Fruit fly (Drosophila melanogaster) whole organism: Measurements from ENCODE around the gene CG10472.

ENCODE experiments used
- CG8478 ChIP-seq: fragments of >200 bp; optimal IDR thresholded peaks from 2 replicates; lab custom pipeline; 2018; ENCODE audit warnings: inconsistent platforms
- Dll ChIP-seq: fragments of >200 bp; optimal IDR thresholded peaks from 2 replicates; lab custom pipeline; 2017
- EcR ChIP-seq, 2 experiments: fragments of >200 bp; optimal IDR thresholded peaks; 2 replicates each; lab custom pipeline; 2017; ENCODE audit warnings: missing biosample characterization in 2 of 2, missing genetic modification characterization in 2 of 2, missing genetic modification reagents in 2 of 2
- pan ChIP-seq: fragments of >200 bp; optimal IDR thresholded peaks from 2 replicates; lab custom pipeline; 2017
- psq ChIP-seq: fragments of >200 bp; optimal IDR thresholded peaks from 2 replicates; lab custom pipeline; 2017
- usp ChIP-seq: fragments of >200 bp; optimal IDR thresholded peaks from 2 replicates; lab custom pipeline; 2017; ENCODE audit warnings: missing biosample characterization, missing genetic modification characterization, mixed read lengths

Gene CG10472

DNA sequence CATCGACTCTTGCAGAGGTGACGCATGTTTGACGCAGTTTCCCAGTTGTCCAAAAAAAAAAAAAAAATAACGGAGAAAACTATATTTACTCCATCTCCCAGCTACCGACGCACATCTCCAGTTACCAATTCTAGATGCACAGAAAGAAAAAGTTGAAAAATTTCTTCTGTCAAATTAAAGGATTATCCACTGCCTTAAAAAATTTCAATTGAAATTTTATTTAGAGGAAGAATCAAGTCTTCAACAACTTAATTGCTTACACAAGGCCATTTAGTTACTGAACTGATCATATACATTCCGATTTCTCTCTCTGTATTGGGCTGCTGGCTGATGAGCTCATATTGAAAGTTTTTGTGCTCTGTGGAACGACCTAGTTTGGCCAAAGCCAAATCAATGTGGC lies 23.3 kb upstream of the CG10472 start:
- TF ChIP-seq psq (lab: Kevin White, UChicago) (no peak), pan (lab: Kevin White, UChicago) (no peak), EcR (GFP tag; optimal IDR thresholded peaks at IDR 0.05; lab: Kevin White, UChicago) (no peak), usp (GFP tag; lab: Kevin White, UChicago) (no peak), CG8478 (lab: Kevin White, UChicago) (no peak), Dll (no peak)

DNA sequence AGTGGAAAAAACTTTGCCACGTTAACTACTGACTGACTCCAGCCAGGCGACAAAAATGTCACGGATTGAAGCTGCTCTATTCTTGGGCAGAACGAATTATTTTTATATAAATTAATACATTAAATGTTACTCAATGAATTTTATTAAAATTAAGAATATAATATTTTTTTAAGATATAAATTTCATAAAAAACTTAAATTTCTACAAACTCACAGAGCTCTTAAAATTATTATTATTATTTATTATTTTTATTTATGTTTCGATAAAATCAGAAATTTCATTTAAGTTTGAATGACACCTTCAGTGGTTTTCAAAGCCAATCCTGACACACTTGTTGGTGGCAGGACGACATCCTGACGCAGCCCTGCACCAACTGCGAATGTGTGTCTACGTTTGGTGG lies 22.4 kb upstream of the CG10472 start:
- TF ChIP-seq psq (lab: Kevin White, UChicago) (no peak), pan (lab: Kevin White, UChicago) (no peak), CG8478 (lab: Kevin White, UChicago) (no peak), Dll (no peak), usp (GFP tag; lab: Kevin White, UChicago) (no peak), EcR (GFP tag; optimal IDR thresholded peaks at IDR 0.05; lab: Kevin White, UChicago) (no peak)

DNA sequence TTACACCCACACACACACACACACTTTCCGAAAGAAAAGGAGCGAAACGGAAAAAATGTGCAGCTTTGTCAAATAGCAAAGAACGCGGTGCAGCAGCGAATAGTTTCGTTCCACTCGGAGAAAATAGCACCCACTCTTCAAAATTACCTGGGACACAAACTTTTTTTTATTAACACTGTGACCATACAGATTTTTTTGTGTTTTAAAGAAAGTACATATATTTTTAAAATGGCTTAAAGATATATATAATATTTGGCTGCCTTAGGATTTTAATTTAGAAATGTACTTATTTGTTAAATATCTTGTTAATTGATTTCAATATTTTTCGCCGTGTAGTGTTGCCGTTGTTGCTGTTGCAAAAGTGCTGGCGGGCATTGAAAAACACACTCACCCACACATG lies 21.7 kb upstream of the CG10472 start:
- TF ChIP-seq psq (lab: Kevin White, UChicago): no peak
- no peak for TF ChIP-seq usp (GFP tag; lab: Kevin White, UChicago)
- TF ChIP-seq Dll: no peak
- no peak for TF ChIP-seq EcR (GFP tag; optimal IDR thresholded peaks at IDR 0.05; lab: Kevin White, UChicago)
- TF ChIP-seq CG8478 (lab: Kevin White, UChicago): no peak
- TF ChIP-seq pan (lab: Kevin White, UChicago): no peak

DNA sequence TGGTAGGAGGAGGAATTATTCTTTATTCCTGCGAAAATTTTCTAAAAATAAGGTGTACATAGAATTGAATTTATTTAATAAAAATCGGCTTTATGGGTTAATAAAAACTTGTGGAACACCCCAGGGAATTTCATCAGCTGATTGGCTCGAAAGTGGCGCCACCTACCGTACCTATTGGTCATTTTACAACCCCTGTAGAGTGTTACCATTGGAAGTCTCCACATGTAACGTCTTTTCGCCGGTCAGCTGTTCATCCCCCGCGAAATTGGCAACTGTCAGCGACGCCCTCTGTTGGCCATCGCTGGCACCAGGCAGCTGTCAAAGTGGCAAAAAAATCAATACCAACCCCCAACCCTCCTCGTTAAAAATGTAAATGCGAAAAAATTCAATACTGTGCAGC lies 19.9 kb upstream of the CG10472 start, which contains the start of gene CG13293:
Gene CG13293, plus strand, starts transcription at position 323 of the 400 bp plus-strand sequence.
- TF ChIP-seq pan (lab: Kevin White, UChicago) (no peak), psq (lab: Kevin White, UChicago) (no peak), Dll (no peak), EcR (GFP tag; optimal IDR thresholded peaks at IDR 0.05; lab: Kevin White, UChicago) (no peak), CG8478 (lab: Kevin White, UChicago) (no peak), usp (GFP tag; lab: Kevin White, UChicago) (no peak)

DNA sequence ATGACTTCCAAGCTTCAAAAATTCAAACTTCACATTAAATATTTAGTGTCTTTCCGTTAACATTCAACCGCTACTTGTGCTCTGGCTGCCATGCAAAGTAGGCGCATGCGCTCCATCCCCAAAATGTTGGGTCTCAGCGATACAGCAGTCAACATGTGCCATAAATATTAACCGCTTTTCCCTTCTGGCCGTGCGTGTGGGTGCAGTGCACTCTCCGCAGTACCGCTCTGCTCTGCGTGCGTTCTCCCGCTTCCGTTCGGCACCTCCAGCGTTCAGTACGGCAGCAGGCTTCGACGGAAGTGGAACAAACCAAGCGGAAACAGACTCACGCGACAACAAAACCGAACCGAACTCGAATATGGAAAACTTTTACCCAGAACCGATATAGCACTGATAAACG lies 13.7 kb upstream of the CG10472 start, which contains the start of gene ssp6:
Gene ssp6, plus strand, starts transcription at position 294 of the 400 bp plus-strand sequence.
- TF ChIP-seq EcR (GFP tag; optimal IDR thresholded peaks at IDR 0.05; lab: Kevin White, UChicago) (no peak), CG8478 (lab: Kevin White, UChicago) (no peak), psq (lab: Kevin White, UChicago) (no peak), Dll (no peak), usp (GFP tag; lab: Kevin White, UChicago) (no peak), pan (lab: Kevin White, UChicago) (no peak)

DNA sequence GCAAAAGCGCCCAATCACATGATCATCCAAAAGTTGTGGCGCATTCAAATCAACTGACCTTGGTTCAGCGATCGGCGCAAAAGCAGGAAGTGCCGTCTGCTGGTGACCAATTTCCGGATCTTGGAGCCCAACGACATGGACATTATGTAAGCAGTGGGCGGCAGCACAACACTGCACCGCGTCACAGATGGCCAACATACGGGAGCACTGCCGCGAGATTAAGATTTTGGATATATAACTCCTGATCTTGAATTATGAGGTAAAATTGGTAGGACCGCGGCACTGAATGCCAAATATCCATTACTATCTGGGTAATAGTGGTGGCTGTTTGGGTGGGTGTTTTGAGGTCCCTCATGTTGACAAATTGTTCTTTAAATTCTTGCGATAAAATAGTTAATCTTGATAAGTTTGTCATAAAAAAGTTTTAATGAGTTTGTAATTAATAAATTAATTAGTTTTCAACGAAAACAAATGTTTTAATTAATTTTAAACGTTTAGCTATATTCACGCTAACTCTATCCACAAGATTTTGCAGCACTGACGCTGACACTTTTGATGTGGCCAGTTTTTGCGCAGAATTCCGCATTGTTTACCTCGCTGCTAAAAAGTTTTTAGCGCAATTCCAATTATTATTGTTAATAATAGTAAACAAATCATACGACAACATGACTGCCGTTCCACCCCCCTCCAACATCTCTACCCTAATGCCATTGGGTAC lies 12.4 kb upstream of the CG10472 start, which contains the start of the genes CG13295 and CG6610:
Gene CG13295, minus strand, starts transcription at position 271 of the 718 bp plus-strand sequence.
Gene CG6610, plus strand, starts transcription at position 562 of the 718 bp plus-strand sequence.
- TF ChIP-seq psq (lab: Kevin White, UChicago) (no peak), Dll (no peak), pan (lab: Kevin White, UChicago) (no peak), usp (GFP tag; lab: Kevin White, UChicago) (no peak), EcR (GFP tag; optimal IDR thresholded peaks at IDR 0.05; lab: Kevin White, UChicago) (no peak), CG8478 (lab: Kevin White, UChicago) (no peak)

DNA sequence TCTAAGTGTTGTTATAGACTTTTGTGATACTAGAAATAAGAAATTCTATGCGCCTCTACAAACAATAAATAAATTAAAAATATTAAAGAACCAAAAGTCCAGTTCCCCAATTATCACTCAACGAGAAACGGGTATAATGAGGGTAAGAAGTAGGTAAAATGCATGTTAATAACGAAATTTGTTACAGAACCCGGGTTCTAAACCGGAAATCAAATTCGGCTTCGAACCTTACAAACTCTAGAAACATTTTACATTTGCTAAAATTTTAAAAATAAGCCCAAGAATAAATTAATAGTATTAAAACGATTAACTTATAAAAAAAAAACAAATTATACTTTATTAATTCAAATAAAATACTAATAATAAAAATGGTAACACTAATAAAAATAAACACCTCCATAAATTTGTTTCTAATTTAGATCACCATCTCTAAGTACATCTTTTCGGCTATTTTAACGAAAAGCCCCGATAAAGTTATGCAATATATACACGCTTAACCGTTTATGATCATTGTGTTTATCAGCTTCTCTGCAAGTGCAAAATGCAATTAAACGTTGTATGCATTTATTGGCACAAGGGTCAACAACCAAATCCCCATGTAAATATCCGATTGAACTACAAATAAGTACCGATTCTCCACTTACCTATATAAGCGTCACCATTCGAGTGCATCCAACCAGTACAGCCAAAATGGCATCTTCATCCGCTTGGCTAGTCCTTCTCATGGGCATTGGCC lies 8.9 kb upstream of the CG10472 start, which contains the start of gene CG6602:
Gene CG6602, plus strand, starts transcription at position 686 of the 736 bp plus-strand sequence.
- no peak for TF ChIP-seq usp (GFP tag; lab: Kevin White, UChicago)
- TF ChIP-seq EcR (GFP tag; optimal IDR thresholded peaks at IDR 0.05; lab: Kevin White, UChicago): no peak
- TF ChIP-seq pan (lab: Kevin White, UChicago): no peak
- TF ChIP-seq psq (lab: Kevin White, UChicago): no peak
- TF ChIP-seq CG8478 (lab: Kevin White, UChicago): no peak
- no peak for TF ChIP-seq Dll

DNA sequence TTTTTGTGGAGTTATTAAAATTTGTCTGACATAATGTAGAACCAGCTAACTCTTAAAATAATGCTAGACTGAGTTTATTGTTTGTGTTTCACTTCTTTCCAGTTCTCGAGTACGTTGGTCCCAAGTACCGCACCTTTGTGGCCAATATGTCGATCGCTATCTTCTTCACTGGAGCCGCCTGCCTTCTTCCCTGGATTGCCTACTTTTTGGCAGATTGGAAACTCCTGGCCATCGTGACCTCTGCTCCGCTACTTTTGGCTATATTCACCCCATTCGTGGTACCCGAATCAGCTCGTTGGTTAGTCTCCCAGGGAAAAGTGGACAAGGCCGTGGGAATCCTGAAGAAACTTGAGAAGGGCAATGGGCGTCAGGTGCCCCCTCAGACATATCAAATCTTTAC lies 7.4 kb upstream of the CG10472 start:
- TF ChIP-seq pan (lab: Kevin White, UChicago): no peak
- TF ChIP-seq usp (GFP tag; lab: Kevin White, UChicago): no peak
- no peak for TF ChIP-seq CG8478 (lab: Kevin White, UChicago)
- TF ChIP-seq Dll: no peak
- TF ChIP-seq psq (lab: Kevin White, UChicago): no peak
- no peak for TF ChIP-seq EcR (GFP tag; optimal IDR thresholded peaks at IDR 0.05; lab: Kevin White, UChicago)

DNA sequence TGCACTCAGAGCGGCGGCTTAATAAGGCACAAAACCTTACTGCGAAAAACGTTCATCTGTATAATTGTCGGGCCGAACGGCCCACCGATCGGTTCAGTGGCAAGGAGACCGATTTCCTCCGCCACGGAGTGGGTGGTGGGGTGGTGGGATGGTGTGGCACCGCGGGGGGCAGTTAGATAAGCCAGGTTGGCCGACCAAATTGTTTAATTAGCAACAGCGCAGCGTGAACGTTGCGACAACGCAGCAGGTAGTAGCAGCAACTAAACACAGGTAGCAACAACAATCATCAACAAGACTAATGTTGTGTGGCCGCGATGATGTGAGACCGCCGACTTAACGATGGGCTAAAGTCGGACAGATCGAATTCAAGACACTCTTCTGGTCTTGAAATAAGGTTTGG lies 5.5 kb upstream of the CG10472 start:
- TF ChIP-seq CG8478 (lab: Kevin White, UChicago) (no peak), usp (GFP tag; lab: Kevin White, UChicago) (no peak), Dll (no peak), EcR (GFP tag; optimal IDR thresholded peaks at IDR 0.05; lab: Kevin White, UChicago) (no peak), psq (lab: Kevin White, UChicago) (no peak), pan (lab: Kevin White, UChicago) (no peak)

DNA sequence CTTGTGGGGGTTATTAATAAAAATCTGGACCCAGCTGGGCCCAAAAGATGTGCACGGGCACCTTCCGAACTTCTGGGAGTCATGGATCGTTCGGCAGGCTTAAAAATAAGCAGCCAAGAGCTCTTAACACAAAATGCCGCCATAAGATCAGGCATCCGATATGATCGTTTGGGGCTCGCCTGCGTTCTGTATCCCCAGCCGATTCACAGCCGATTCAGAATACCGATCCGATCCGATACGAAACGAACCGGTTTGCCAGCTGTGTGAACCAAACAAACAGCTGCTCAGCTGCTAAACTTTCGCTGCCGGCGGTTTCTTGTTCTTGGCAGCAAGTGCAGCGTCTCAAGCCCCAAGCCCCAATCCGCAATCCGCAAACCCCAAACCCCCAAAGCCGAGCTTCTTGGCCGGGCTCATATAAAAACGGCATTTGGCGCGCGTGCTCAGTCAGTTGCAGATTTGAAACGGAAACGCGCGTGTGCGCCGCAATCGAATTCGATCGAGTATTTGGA lies 3.2 kb upstream of the CG10472 start, which contains the start of gene CG42269:
Gene CG42269, plus strand, starts transcription at position 416 of the 509 bp plus-strand sequence.
- TF ChIP-seq CG8478 (lab: Kevin White, UChicago) (no peak), pan (lab: Kevin White, UChicago) (no peak), usp (GFP tag; lab: Kevin White, UChicago) (no peak), EcR (GFP tag; optimal IDR thresholded peaks at IDR 0.05; lab: Kevin White, UChicago) (no peak), Dll (no peak), psq (lab: Kevin White, UChicago) (no peak)
